Worm (Caenorhabditis elegans): Measurements from ENCODE around the gene srh-293.

Gene srh-293

DNA sequence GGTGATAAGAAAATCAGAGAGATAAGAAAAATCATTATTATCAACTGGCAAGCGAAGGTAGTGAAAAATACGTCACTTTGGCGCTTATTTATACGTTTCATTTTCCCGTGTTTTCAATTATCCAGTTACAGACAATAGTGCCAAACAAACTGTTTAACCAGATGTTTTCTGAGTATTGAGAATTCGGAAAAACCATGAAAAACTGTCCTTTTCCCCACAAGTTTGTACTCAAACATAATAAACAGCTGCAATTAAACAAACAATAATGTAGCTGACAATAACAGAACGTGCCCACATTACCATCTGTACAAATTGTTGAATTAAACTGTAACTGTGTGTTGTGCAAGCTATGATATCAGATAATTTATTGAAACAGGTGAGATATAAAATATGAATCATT, 39.6 kb downstream of the srh-293 start, which contains the start of the genes F35E8.1 and F35E8.2:
TSS of gene F35E8.1 (minus strand) at position 101 of the 400 bp plus-strand sequence.
TSS of gene F35E8.2 (plus strand) at position 132 of the 400 bp plus-strand sequence.
- TF ChIP-seq elt-2 (tag; optimal IDR thresholded peaks at IDR 0.05) = peak; percentile 4

DNA sequence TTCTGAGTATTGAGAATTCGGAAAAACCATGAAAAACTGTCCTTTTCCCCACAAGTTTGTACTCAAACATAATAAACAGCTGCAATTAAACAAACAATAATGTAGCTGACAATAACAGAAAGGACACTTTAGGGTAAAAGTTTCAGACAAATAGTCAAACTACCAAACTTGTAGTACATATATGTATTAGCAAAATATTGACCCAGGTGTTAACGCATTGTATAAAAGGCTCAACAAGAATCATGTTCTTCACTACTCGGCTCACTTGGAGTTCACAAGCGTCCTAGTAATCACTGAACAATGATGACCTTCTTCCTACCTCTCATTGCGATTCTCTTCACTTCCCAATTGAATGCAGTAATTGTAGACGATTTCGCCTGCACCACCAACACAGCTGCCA, 45.9 kb downstream of the srh-293 start, which contains the start of gene F35E8.6:
TSS of gene F35E8.6 (plus strand) at position 301 of the 400 bp plus-strand sequence.
- TF ChIP-seq mdl-1 (tag; optimal IDR thresholded peaks at IDR 0.05) (no peak), alr-1 (tag; optimal IDR thresholded peaks at IDR 0.05; ENCODE audit: borderline replicate concordance) (no peak), dpl-1 (GFP tag; optimal IDR thresholded peaks at IDR 0.05) (no peak), snpc-4 (tag; optimal IDR thresholded peaks at IDR 0.05) (no peak), nhr-90 (tag; optimal IDR thresholded peaks at IDR 0.05; ENCODE audit: poor library complexity) (no peak), blmp-1 (tag; optimal IDR thresholded peaks at IDR 0.05) (no peak), skn-1 (tag; optimal IDR thresholded peaks at IDR 0.05) (no peak), efl-3 (GFP tag; optimal IDR thresholded peaks at IDR 0.05) (no peak), mep-1 (tag; optimal IDR thresholded peaks at IDR 0.05) (no peak), mab-9 (GFP tag; IDR thresholded peaks at IDR 0.05) (no peak), pag-3 (tag; optimal IDR thresholded peaks at IDR 0.05; ENCODE audit: borderline replicate concordance, insufficient read depth) (no peak), C34B4.2 (tag; optimal IDR thresholded peaks at IDR 0.05) (no peak), fos-1 (tag; optimal IDR thresholded peaks at IDR 0.05) (no peak), tbx-2 (tag; optimal IDR thresholded peaks at IDR 0.05) (no peak), unc-130 (tag; optimal IDR thresholded peaks at IDR 0.05) (no peak), aha-1 (tag; optimal IDR thresholded peaks at IDR 0.05) (no peak), dsc-1 (tag; optimal IDR thresholded peaks at IDR 0.05) (no peak)

DNA sequence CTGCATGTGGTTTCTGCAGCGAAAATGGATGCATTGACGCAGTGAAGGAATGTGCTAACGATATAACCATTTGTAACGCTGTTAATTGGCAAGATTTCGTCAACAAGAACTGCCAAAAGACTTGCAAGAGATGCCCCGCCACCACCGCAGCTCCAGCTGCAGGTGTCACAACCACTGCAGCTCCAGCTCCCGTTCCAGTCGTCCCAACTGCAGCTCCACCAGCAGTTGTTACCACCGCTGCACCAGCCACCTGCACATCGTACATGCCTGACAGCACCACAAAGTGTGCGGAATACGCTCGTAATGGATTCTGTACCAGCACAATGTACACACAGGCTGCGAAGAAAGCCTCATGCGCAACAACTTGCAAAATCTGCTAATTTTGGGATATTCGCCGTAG, 46.7 kb downstream of the srh-293 start:
- no peak for TF ChIP-seq nhr-28 (tag; optimal IDR thresholded peaks at IDR 0.05)
- TF ChIP-seq grh-1 (GFP tag; IDR thresholded peaks at IDR 0.05) = no peak
- no peak for TF ChIP-seq pax-3 (tag; optimal IDR thresholded peaks at IDR 0.05)
- TF ChIP-seq pqm-1 (tag; optimal IDR thresholded peaks at IDR 0.05) = no peak
- TF ChIP-seq F16B12.6 (tag; optimal IDR thresholded peaks at IDR 0.05) = no peak
- TF ChIP-seq ets-5 (GFP tag; IDR thresholded peaks at IDR 0.05) = no peak
- TF ChIP-seq unc-130 (tag; optimal IDR thresholded peaks at IDR 0.05) = no peak
- TF ChIP-seq hlh-4 (tag; optimal IDR thresholded peaks at IDR 0.05) = no peak
- TF ChIP-seq irx-1 (tag; optimal IDR thresholded peaks at IDR 0.05) = no peak

DNA sequence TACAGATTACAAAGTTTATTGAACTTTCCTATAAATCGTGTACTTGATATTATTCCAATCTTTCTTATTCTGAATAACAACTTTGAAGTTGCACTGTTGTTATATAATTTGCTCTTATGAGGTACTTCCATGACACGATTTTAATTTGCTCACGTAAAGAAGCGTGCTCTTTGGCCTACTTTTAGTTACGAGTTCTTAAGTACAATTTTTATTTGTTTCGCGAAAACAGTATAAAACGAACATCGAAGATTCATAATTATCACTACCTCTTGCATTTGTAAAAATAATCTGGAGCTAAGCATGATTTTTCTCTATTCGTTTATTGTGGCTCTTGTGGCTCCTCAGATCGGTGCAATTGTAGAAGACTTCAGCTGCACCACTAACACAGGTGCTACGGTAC, 47.8 kb downstream of the srh-293 start, which contains the start of gene F35E8.7:
TSS of gene F35E8.7 (plus strand) at position 301 of the 400 bp plus-strand sequence.
- TF ChIP-seq elt-2 (tag; optimal IDR thresholded peaks at IDR 0.05) = no peak
- TF ChIP-seq ztf-4 (tag; optimal IDR thresholded peaks at IDR 0.05) = no peak

DNA sequence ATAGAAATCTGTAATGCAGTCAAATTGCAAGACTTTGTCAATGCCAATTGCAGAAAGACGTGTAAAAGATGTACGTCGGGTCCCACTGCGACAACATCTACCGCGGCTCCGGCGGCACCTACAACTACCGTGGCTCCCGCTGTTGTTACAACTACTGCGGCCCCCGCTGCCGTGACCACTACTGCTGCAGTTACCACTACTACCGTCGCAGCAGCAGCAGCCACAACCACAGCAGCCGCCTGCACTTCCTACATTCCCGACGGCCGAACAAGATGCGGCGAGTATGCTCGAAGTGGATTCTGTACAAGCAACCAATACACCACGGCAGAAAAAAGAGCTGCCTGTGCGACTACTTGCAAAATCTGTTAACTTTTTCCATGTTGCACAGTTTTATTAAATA, 48.8 kb downstream of the srh-293 start:
- TF ChIP-seq fkh-8 (tag; optimal IDR thresholded peaks at IDR 0.05) (no peak), dsc-1 (tag; optimal IDR thresholded peaks at IDR 0.05) (no peak), zip-4 (GFP tag; optimal IDR thresholded peaks at IDR 0.05) (no peak), hlh-4 (tag; optimal IDR thresholded peaks at IDR 0.05) (no peak)

DNA sequence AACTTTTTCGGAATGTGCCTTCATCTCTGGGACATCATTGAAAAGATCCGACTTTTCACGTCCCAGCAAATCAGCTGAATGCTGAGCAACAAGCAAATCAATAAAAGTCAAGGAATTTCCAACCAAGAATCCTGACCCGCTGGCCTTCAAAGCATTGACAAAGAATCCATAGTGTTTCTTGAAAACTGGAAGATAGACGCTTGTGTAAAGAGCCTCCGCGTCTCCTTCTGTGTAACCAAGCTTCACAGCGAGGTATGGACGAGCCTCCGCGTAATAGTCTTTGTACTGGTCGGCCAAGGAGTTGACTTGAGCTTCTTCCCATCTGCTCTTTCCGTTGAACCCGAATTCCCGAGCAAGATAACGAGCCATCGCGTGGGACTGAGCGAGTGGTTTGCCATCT, 49.4 kb downstream of the srh-293 start:
- no peak for TF ChIP-seq snu-23 (GFP tag; optimal IDR thresholded peaks at IDR 0.05)
- no peak for TF ChIP-seq efl-3 (GFP tag; optimal IDR thresholded peaks at IDR 0.05)
- TF ChIP-seq lin-39 (tag; optimal IDR thresholded peaks at IDR 0.05) = no peak
- no peak for TF ChIP-seq nhr-84 (tag; optimal IDR thresholded peaks at IDR 0.05)
- no peak for TF ChIP-seq mef-2 (tag; optimal IDR thresholded peaks at IDR 0.05)
- no peak for TF ChIP-seq xbp-1 (tag; optimal IDR thresholded peaks at IDR 0.05)
- no peak for TF ChIP-seq mab-9 (GFP tag; IDR thresholded peaks at IDR 0.05)
- TF ChIP-seq nhr-71 (tag; optimal IDR thresholded peaks at IDR 0.05) = no peak
- TF ChIP-seq aha-1 (tag; optimal IDR thresholded peaks at IDR 0.05) = no peak
- TF ChIP-seq ztf-4 (tag; optimal IDR thresholded peaks at IDR 0.05) = no peak
- TF ChIP-seq egl-13 (tag; optimal IDR thresholded peaks at IDR 0.05) = no peak
- TF ChIP-seq lin-15B (tag; optimal IDR thresholded peaks at IDR 0.05) = no peak
- TF ChIP-seq tlp-1 (tag; optimal IDR thresholded peaks at IDR 0.05) = no peak
